Fruit fly (Drosophila melanogaster): ENCODE results near the gene sas.
A peak's percentile ranks its signal among the peaks of the same experiment; 100 is the strongest.

Gene sas

DNA sequence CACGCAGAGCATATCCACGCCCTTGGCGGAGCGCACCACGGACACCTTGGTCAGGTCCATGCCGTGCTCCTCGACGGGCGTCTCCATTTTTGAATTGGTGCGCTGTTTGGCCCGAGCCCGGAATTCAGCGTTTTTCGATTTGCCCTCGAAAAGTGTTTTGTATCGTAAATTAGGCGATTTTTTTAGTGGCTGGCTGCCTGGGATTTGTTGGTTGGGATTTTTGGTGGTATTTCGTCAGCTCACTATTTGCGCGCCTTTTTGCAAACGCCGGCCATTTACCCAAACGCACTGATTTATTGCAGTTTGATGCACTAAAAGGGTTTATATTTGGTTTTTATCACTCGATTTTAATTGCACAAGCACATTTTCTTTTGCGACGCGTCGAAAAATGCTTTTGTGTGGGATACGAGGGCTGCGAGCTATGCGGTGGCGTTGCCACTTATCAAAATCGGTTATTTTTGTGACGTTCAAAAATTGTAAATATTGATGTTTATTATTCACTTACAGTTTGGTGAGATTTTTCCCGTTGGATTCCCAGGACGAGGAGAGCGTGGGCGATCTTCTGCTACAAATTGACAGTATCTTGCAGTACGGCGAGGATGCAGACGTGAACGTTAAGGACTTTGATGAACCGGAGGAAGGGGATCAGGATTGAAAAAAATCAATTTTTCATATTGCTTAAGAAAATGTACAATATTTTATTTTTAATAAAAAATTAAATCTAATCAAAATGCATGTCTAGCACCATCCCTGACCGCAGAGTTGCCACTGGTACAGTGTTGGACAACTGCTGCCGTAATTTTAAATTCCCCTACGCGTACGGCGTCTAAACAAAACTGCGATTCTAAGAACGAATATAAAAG is 11.8 kb upstream of the sas start, which contains the start of the genes gfzf and Sas-4 (continued):
- peak; percentile 58 for TF ChIP-seq seq (GFP tag; IDR thresholded peaks at IDR 0.05)
- TF ChIP-seq jigr1 (GFP tag; IDR thresholded peaks at IDR 0.05), result 0 out of 3 replicates have a peak, but pooled peaks have one; percentile 35
- peak; percentile 39 for TF ChIP-seq slou (GFP tag; optimal IDR thresholded peaks at IDR 0.05)
- TF ChIP-seq CG16815 (GFP tag; optimal IDR thresholded peaks at IDR 0.05), result peak; percentile 53
- no peak for TF ChIP-seq Neu2 (GFP tag; optimal IDR thresholded peaks at IDR 0.05; ENCODE audit: borderline replicate concordance)
- peak; percentile 44; the same call in 1 of the 3 replicates for TF ChIP-seq Optix (GFP tag; IDR thresholded peaks at IDR 0.05)
- TF ChIP-seq HLHmδ (GFP tag; optimal IDR thresholded peaks at IDR 0.05), result no peak
- no peak for TF ChIP-seq Hey (tag; optimal IDR thresholded peaks at IDR 0.05)
- TF ChIP-seq CG1603 (tag; optimal IDR thresholded peaks at IDR 0.05), result no peak
- TF ChIP-seq bigmax (GFP tag; optimal IDR thresholded peaks at IDR 0.05), result no peak
- no peak for TF ChIP-seq abd-A (tag; optimal IDR thresholded peaks at IDR 0.05)
- TF ChIP-seq Dp (GFP tag; optimal IDR thresholded peaks at IDR 0.05), result peak; percentile 63
- no peak for TF ChIP-seq hkb (optimal IDR thresholded peaks at IDR 0.05)
- TF ChIP-seq hkb (GFP tag; IDR thresholded peaks at IDR 0.05), result peak; percentile 48; the same call in 1 of the 2 replicates
- no peak for TF ChIP-seq CG12744 (GFP tag; optimal IDR thresholded peaks at IDR 0.05)
- TF ChIP-seq CG3726 (GFP tag; IDR thresholded peaks at IDR 0.05), result peak; percentile 55; the same call in 2 of the 3 replicates
- TF ChIP-seq CG5180 (GFP tag; optimal IDR thresholded peaks at IDR 0.05), result no peak
- TF ChIP-seq ewg (GFP tag; optimal IDR thresholded peaks at IDR 0.05), result peak; percentile 40
- TF ChIP-seq row (GFP tag; IDR thresholded peaks at IDR 0.05), result peak; percentile 75
- peak; percentile 57 for TF ChIP-seq CG1602 (GFP tag; optimal IDR thresholded peaks at IDR 0.05)
- peak; percentile 71; the same call in 1 of the 2 replicates for TF ChIP-seq CG32532 (GFP tag; IDR thresholded peaks at IDR 0.05)
- no peak for TF ChIP-seq tna (GFP tag; IDR thresholded peaks at IDR 0.05; ENCODE audit: partially characterized antibody)
- peak; percentile 44 for TF ChIP-seq CG12155 (GFP tag; optimal IDR thresholded peaks at IDR 0.05)
- TF ChIP-seq CG7745 (tag; optimal IDR thresholded peaks at IDR 0.05), result no peak
- no peak for TF ChIP-seq sc (optimal IDR thresholded peaks at IDR 0.05)
- peak; percentile 8 for TF ChIP-seq sc (GFP tag; optimal IDR thresholded peaks at IDR 0.05)
- TF ChIP-seq trh (GFP tag; optimal IDR thresholded peaks at IDR 0.05), result no peak
- TF ChIP-seq CG11247 (GFP tag; IDR thresholded peaks at IDR 0.05), result peak; percentile 36; the same call in 1 of the 2 replicates
- 0 out of 3 replicates have a peak, but pooled peaks have one; percentile 16 for TF ChIP-seq otp (GFP tag; IDR thresholded peaks at IDR 0.05)
- no peak for TF ChIP-seq so (GFP tag; IDR thresholded peaks at IDR 0.05)
- TF ChIP-seq sisA (GFP tag; IDR thresholded peaks at IDR 0.05), result peak; percentile 73
- TF ChIP-seq CG5245 (GFP tag; optimal IDR thresholded peaks at IDR 0.05), result peak; percentile 25
- TF ChIP-seq stwl (tag; optimal IDR thresholded peaks at IDR 0.05), result peak; percentile 39
- TF ChIP-seq CG15269 (tag; optimal IDR thresholded peaks at IDR 0.05), result peak; percentile 47
- no peak for TF ChIP-seq CG16813 (GFP tag; IDR thresholded peaks at IDR 0.05; ENCODE audit: partially characterized antibody)
- no peak for TF ChIP-seq CG2678 (tag; optimal IDR thresholded peaks at IDR 0.05)
- TF ChIP-seq Atf3 (GFP tag; optimal IDR thresholded peaks at IDR 0.05), result peak; percentile 43
- 0 out of 3 replicates have a peak, but pooled peaks have one; percentile 68 for TF ChIP-seq CG11456 (GFP tag; IDR thresholded peaks at IDR 0.05)
- TF ChIP-seq CG4820 (GFP tag; optimal IDR thresholded peaks at IDR 0.05), result peak; percentile 22
- no peak for TF ChIP-seq ash1 (GFP tag; optimal IDR thresholded peaks at IDR 0.05)
- TF ChIP-seq pnt (GFP tag; optimal IDR thresholded peaks at IDR 0.05), result peak; percentile 53
- TF ChIP-seq CG1233 (GFP tag; optimal IDR thresholded peaks at IDR 0.05), result peak; percentile 43
- TF ChIP-seq Hmx (GFP tag; optimal IDR thresholded peaks at IDR 0.05), result no peak
- no peak for TF ChIP-seq Hr39 (optimal IDR thresholded peaks at IDR 0.05)
- peak; percentile 52; the same call in 1 of the 3 replicates for TF ChIP-seq CG11695 (GFP tag; IDR thresholded peaks at IDR 0.05)
- TF ChIP-seq trem (tag; optimal IDR thresholded peaks at IDR 0.05), result peak; percentile 50
- no peak for TF ChIP-seq eyg (GFP tag; optimal IDR thresholded peaks at IDR 0.05)
- TF ChIP-seq CTCF (GFP tag; optimal IDR thresholded peaks at IDR 0.05), result peak; percentile 2
- TF ChIP-seq CG10267 (tag; optimal IDR thresholded peaks at IDR 0.05), result peak; percentile 92
- TF ChIP-seq bowl (GFP tag; IDR thresholded peaks at IDR 0.05), result no peak

All from whole organism, embryonic.